Fruit fly (Drosophila melanogaster) whole organism, pupa: Measurements from ENCODE around the gene CG13690.

ENCODE experiments used
- CG10348 ChIP-seq: fragments of 200-800 bp; sonication (Bioruptor generic); IDR thresholded peaks from 2 replicates; pipeline ENCODE4 v1.3.6; 2022; ENCODE audit warnings: missing biosample characterization, missing genetic modification characterization
- CG12605 ChIP-seq: fragments of 200-800 bp; sonication (Bioruptor generic); IDR thresholded peaks from 2 replicates; pipeline ENCODE4 v1.3.6; 2022; ENCODE audit warnings: missing biosample characterization, missing genetic modification characterization
- CG13204 ChIP-seq: fragments of 200-800 bp; sonication (Bioruptor generic); optimal IDR thresholded peaks from 2 replicates; lab custom pipeline; 2018; ENCODE audit warnings: missing biosample characterization, mild to moderate bottlenecking, missing genetic modification characterization, moderate library complexity
- CG14655 ChIP-seq: fragments of 200-800 bp; sonication (Bioruptor generic); optimal IDR thresholded peaks from 3 replicates; lab custom pipeline; 2017; ENCODE audit warnings: mild to moderate bottlenecking, missing biosample characterization, missing genetic modification reagents, missing genetic modification characterization
- CG15710 ChIP-seq: fragments of 200-800 bp; sonication (Bioruptor generic); optimal IDR thresholded peaks from 2 replicates; lab custom pipeline; 2018; ENCODE audit warnings: missing biosample characterization, mild to moderate bottlenecking, missing genetic modification characterization, moderate library complexity
- CG17806 ChIP-seq: fragments of 200-800 bp; sonication (Bioruptor generic); optimal IDR thresholded peaks from 2 replicates; lab custom pipeline; 2018; ENCODE audit warnings: missing biosample characterization, mild to moderate bottlenecking, missing genetic modification characterization, moderate library complexity
- CG32121 ChIP-seq: fragments of 200-800 bp; sonication (Bioruptor generic); IDR thresholded peaks from 2 replicates; pipeline ENCODE4 v1.3.6; 2022; ENCODE audit warnings: missing biosample characterization, missing genetic modification characterization
- CG34367 ChIP-seq: fragments of 200-800 bp; sonication (Bioruptor generic); optimal IDR thresholded peaks from 2 replicates; lab custom pipeline; 2018; ENCODE audit warnings: missing biosample characterization, mild to moderate bottlenecking, missing genetic modification characterization
- CG4496 ChIP-seq: fragments of 200-800 bp; sonication (Bioruptor generic); IDR thresholded peaks from 3 replicates; pipeline ENCODE4 v1.3.6; 2022; ENCODE audit warnings: missing biosample characterization, missing genetic modification characterization
- CG8159 ChIP-seq: fragments of 200-800 bp; sonication (Bioruptor generic); optimal IDR thresholded peaks from 3 replicates; lab custom pipeline; 2018; ENCODE audit warnings: missing biosample characterization, mild to moderate bottlenecking, missing genetic modification characterization, moderate library complexity
- CG8301 ChIP-seq: fragments of 200-800 bp; sonication (Bioruptor generic); optimal IDR thresholded peaks from 2 replicates; lab custom pipeline; 2018; ENCODE audit warnings: missing biosample characterization, mild to moderate bottlenecking, missing genetic modification characterization
- CG9948 ChIP-seq: fragments of 200-800 bp; sonication (Bioruptor generic); optimal IDR thresholded peaks from 2 replicates; lab custom pipeline; 2018; ENCODE audit warnings: missing biosample characterization, mild to moderate bottlenecking, missing genetic modification characterization, moderate library complexity
- D1 ChIP-seq: fragments of 200-800 bp; sonication (Bioruptor generic); optimal IDR thresholded peaks from 2 replicates; lab custom pipeline; 2018; ENCODE audit warnings: missing biosample characterization, mild to moderate bottlenecking, missing genetic modification characterization, moderate library complexity
- EcR ChIP-seq: fragments of 200-800 bp; sonication (Bioruptor generic); optimal IDR thresholded peaks from 3 replicates; lab custom pipeline; 2019; ENCODE audit warnings: missing biosample characterization, missing genetic modification characterization, mild to moderate bottlenecking, moderate library complexity, missing genetic modification reagents
- Ets98B ChIP-seq: fragments of 200-800 bp; sonication (Bioruptor generic); IDR thresholded peaks from 2 replicates; pipeline ENCODE4 v1.3.6; 2022; ENCODE audit warnings: missing biosample characterization, missing genetic modification characterization
- Pif1A ChIP-seq: fragments of 200-800 bp; sonication (Bioruptor generic); optimal IDR thresholded peaks from 3 replicates; lab custom pipeline; 2016; ENCODE audit warnings: missing biosample characterization, missing genetic modification characterization
- Pif1B ChIP-seq: fragments of 200-800 bp; sonication (Bioruptor generic); optimal IDR thresholded peaks from 3 replicates; lab custom pipeline; 2016; ENCODE audit warnings: missing biosample characterization, missing genetic modification characterization
- Snoo ChIP-seq: fragments of 200-800 bp; sonication (Bioruptor generic); optimal IDR thresholded peaks from 3 replicates; lab custom pipeline; 2017; ENCODE audit warnings: missing biosample characterization, mild to moderate bottlenecking, missing genetic modification characterization, inconsistent platforms
- fd96Ca ChIP-seq: fragments of 200-800 bp; sonication (Bioruptor generic); IDR thresholded peaks from 3 replicates; pipeline ENCODE4 v1.3.6; 2022; ENCODE audit warnings: missing biosample characterization, missing genetic modification characterization
- rn ChIP-seq: fragments of 200-800 bp; sonication (Bioruptor generic); IDR thresholded peaks from 2 replicates; pipeline ENCODE4 v1.3.6; 2022; ENCODE audit warnings: missing biosample characterization, missing genetic modification characterization

CG13690 gene

DNA sequence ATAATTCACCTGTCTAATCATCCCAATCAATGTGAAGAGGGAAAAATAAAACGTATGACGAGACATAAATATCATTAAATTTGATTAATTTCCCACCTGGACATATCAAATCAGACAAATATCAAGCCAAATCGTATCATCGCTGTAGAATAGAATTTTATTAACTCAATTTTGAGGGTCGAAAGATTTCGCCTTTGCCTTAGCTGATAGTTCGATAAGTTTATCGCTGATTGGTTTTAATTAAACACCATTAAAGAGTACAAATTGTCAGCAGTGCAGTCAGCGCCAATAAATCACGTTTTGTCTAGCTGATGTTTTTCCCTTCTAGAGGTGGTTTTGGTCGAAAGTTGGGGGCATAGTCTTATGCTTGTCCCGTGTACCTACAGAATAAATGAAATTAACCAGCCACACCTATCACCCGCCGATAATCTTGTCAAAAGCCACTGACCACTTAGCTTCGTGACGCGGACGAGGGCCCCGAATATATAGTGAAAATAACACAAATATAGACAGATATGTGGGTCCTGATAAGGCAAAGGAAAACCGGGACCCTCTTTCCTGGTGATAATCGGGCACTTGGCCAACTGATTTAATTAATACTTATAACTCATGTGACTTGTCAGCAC is 40.5 kb downstream of the CG13690 start:
- TF ChIP-seq fd96Ca (GFP tag; lab: Robert Waterston, UW) (no peak), Pif1A (GFP tag; lab: Kevin White, UChicago) (no peak), CG8301 (no peak), CG12605 (GFP tag; lab: Robert Waterston, UW) (no peak), Snoo (tag; lab: Kevin White, UChicago) (no peak), CG8159 (tag; lab: Kevin White, UChicago) (no peak), CG10348 (GFP tag; lab: Robert Waterston, UW) (no peak), CG32121 (GFP tag; lab: Robert Waterston, UW) (no peak), CG9948 (tag; lab: Kevin White, UChicago) (no peak), CG13204 (no peak), EcR (GFP tag; lab: Kevin White, UChicago) (no peak), D1 (no peak), rn (GFP tag; lab: Robert Waterston, UW) (no peak), Pif1B (GFP tag; lab: Kevin White, UChicago) (no peak)
- TF ChIP-seq, all 21 proteins: peak for 0

dm6 chr2L:377780-378222 is 41.7 kb downstream of the CG13690 start, which contains the start of gene al:
al (plus strand) TSS chr2L:378112.
- TF ChIP-seq Snoo (tag; lab: Kevin White, UChicago) (no peak), Ets98B (GFP tag; lab: Robert Waterston, UW) (no peak), CG4496 (0 out of 3 replicates have a peak, but pooled peaks have one; percentile 36), EcR (GFP tag; lab: Kevin White, UChicago) (peak; percentile 18), CG32121 (GFP tag; lab: Robert Waterston, UW) (peak; percentile 18; the same call in 1 of the 2 replicates), CG15710 (tag; lab: Kevin White, UChicago) (no peak), fd96Ca (GFP tag; lab: Robert Waterston, UW) (no peak)

DNA sequence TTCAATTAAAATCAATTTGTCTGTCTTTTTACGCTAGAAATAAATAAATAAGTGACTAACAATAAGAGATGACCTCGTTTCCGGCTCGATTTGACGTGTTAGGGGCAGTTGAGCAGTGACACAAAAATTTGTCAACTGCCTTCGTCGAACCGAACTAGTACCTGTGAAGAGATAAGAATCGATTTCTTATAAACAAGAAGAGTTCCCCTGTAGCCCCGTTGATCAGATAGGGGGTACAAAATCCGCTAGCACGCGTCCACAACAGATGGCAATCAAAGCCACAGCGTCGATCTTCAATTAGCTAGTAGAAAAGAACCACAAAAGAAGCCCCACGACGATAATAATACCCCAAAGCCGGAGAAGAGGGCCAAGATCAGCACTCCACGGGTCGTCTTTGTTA is 47.7 kb downstream of the CG13690 start:
- TF ChIP-seq CG32121 (GFP tag; lab: Robert Waterston, UW), result no peak
- no peak for TF ChIP-seq CG34367
- no peak for TF ChIP-seq CG14655
- no peak for TF ChIP-seq CG12605 (GFP tag; lab: Robert Waterston, UW)
- TF ChIP-seq Ets98B (GFP tag; lab: Robert Waterston, UW), result no peak

DNA sequence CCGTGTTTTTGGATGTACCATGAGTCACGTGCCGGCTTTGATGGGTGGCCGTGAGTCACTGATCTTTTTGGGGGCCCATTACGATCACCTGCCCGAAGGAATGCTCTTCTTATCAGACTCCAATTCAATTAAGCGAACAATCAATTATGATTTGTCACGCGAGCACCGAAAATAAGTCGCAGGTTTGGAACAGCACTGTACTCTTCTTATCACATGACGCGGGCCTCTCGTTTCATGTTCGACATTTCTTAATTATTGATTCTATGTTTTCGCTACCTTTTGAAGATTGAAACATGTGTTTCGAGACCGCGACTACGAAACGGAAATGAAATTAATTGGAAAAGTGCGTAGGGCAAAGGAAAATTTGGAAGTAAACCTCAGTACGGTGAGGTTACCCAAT is 49.6 kb downstream of the CG13690 start:
- TF ChIP-seq CG9948 (tag; lab: Kevin White, UChicago), result no peak
- TF ChIP-seq EcR (GFP tag; lab: Kevin White, UChicago), result no peak
- TF ChIP-seq CG17806, result no peak
- TF ChIP-seq, all 21 proteins: peak for 0
